Fruit fly (Drosophila melanogaster) whole organism, embryonic: ENCODE data around the gene CG18662.

ENCODE experiments used
- Atf3 ChIP-seq: fragments of 200-800 bp; sonication (Bioruptor generic); optimal IDR thresholded peaks from 3 replicates; lab custom pipeline; 2016; ENCODE audit warnings: missing biosample characterization, missing genetic modification characterization
- BEAF-32 ChIP-seq: fragments of 200-800 bp; sonication (Bioruptor generic); optimal IDR thresholded peaks from 3 replicates; lab custom pipeline; 2017; ENCODE audit warnings: missing biosample characterization, missing genetic modification characterization, mild to moderate bottlenecking, moderate library complexity, missing genetic modification reagents
- BtbVII ChIP-seq: fragments of 200-800 bp; sonication (Bioruptor generic); optimal IDR thresholded peaks from 3 replicates; lab custom pipeline; 2017; ENCODE audit warnings: missing biosample characterization, mild to moderate bottlenecking, missing genetic modification characterization
- CG10959 ChIP-seq: fragments of 200-800 bp; sonication (Bioruptor generic); IDR thresholded peaks from 2 replicates; pipeline ENCODE4 v1.3.6; 2022; ENCODE audit warnings: missing biosample characterization, missing genetic modification characterization
- CG12071 ChIP-seq: fragments of 200-800 bp; sonication (Bioruptor generic); optimal IDR thresholded peaks from 3 replicates; lab custom pipeline; 2018; ENCODE audit warnings: missing biosample characterization, mild to moderate bottlenecking, missing genetic modification characterization
- CG12391 ChIP-seq: fragments of 200-800 bp; sonication (Bioruptor generic); optimal IDR thresholded peaks from 3 replicates; lab custom pipeline; 2018; ENCODE audit warnings: missing biosample characterization, mild to moderate bottlenecking, missing genetic modification characterization, moderate library complexity
- CG13894 ChIP-seq: fragments of 200-800 bp; sonication (Bioruptor generic); optimal IDR thresholded peaks from 3 replicates; lab custom pipeline; 2018; ENCODE audit warnings: missing biosample characterization, mild to moderate bottlenecking, missing genetic modification characterization, moderate library complexity
- CG14014 ChIP-seq: fragments of 200-800 bp; sonication (Bioruptor generic); IDR thresholded peaks from 2 replicates; pipeline ENCODE4 v1.3.6; 2022; ENCODE audit warnings: missing biosample characterization, missing genetic modification characterization
- CG14860 ChIP-seq: fragments of 200-800 bp; sonication (Bioruptor generic); IDR thresholded peaks from 3 replicates; pipeline ENCODE4 v1.3.6; 2022; ENCODE audit warnings: missing biosample characterization, missing genetic modification characterization; ENCODE audit not compliant: partially characterized antibody
- CG15269 ChIP-seq: fragments of 200-800 bp; sonication (Bioruptor generic); optimal IDR thresholded peaks from 2 replicates; lab custom pipeline; 2018; ENCODE audit warnings: missing biosample characterization, mild to moderate bottlenecking, missing genetic modification characterization, moderate library complexity
- CG15514 ChIP-seq: fragments of 200-800 bp; sonication (Bioruptor generic); optimal IDR thresholded peaks from 3 replicates; lab custom pipeline; 2017; ENCODE audit warnings: missing biosample characterization, missing genetic modification characterization, mild to moderate bottlenecking, moderate library complexity, missing genetic modification reagents
- CG17361 ChIP-seq: fragments of 200-800 bp; sonication (Bioruptor generic); IDR thresholded peaks from 3 replicates; pipeline ENCODE4 v1.3.6; 2022; ENCODE audit warnings: missing biosample characterization, missing genetic modification characterization
- CG18619 ChIP-seq: fragments of 200-800 bp; sonication (Bioruptor generic); optimal IDR thresholded peaks from 3 replicates; lab custom pipeline; 2017; ENCODE audit warnings: missing biosample characterization, mild to moderate bottlenecking, missing genetic modification characterization
- CG34376 ChIP-seq: fragments of 200-800 bp; sonication (Bioruptor generic); optimal IDR thresholded peaks from 2 replicates; lab custom pipeline; 2018; ENCODE audit warnings: missing biosample characterization, mild to moderate bottlenecking, missing genetic modification characterization
- CG34422 ChIP-seq: fragments of 200-800 bp; sonication (Bioruptor generic); IDR thresholded peaks from 3 replicates; pipeline ENCODE4 v1.3.6; 2022; ENCODE audit warnings: missing biosample characterization, missing genetic modification characterization
- CG42726 ChIP-seq: fragments of 200-800 bp; sonication (Bioruptor generic); IDR thresholded peaks from 2 replicates; pipeline ENCODE4 v1.3.6; 2022; ENCODE audit warnings: missing biosample characterization, missing genetic modification characterization; ENCODE audit not compliant: partially characterized antibody
- CG43689 ChIP-seq: fragments of 200-800 bp; sonication (Bioruptor generic); IDR thresholded peaks from 2 replicates; pipeline ENCODE4 v1.3.6; 2022; ENCODE audit warnings: missing biosample characterization, missing genetic modification characterization
- CG4424 ChIP-seq: fragments of 200-800 bp; sonication (Bioruptor generic); optimal IDR thresholded peaks from 3 replicates; lab custom pipeline; 2016; ENCODE audit warnings: missing biosample characterization, missing genetic modification characterization
- CG4617 ChIP-seq: fragments of 200-800 bp; sonication (Bioruptor generic); optimal IDR thresholded peaks from 3 replicates; lab custom pipeline; 2016; ENCODE audit warnings: missing biosample characterization, missing genetic modification characterization, borderline replicate concordance
- CG5245 ChIP-seq: fragments of 200-800 bp; sonication (Bioruptor generic); optimal IDR thresholded peaks from 3 replicates; lab custom pipeline; 2016; ENCODE audit warnings: missing biosample characterization, missing genetic modification characterization
- CG7357 ChIP-seq: fragments of 200-800 bp; sonication (Bioruptor generic); IDR thresholded peaks from 3 replicates; pipeline ENCODE4 v1.3.6; 2022; ENCODE audit warnings: missing biosample characterization, missing genetic modification characterization
- CG8388 ChIP-seq: fragments of 200-800 bp; sonication (Bioruptor generic); optimal IDR thresholded peaks from 2 replicates; lab custom pipeline; 2019; ENCODE audit warnings: missing biosample characterization, mild to moderate bottlenecking, missing genetic modification characterization, moderate library complexity
- CG8944 ChIP-seq: fragments of 200-800 bp; sonication (Bioruptor generic); optimal IDR thresholded peaks from 3 replicates; lab custom pipeline; 2016; ENCODE audit warnings: missing biosample characterization, missing genetic modification characterization
- CG9876 ChIP-seq: fragments of 200-800 bp; sonication (Bioruptor generic); optimal IDR thresholded peaks from 2 replicates; lab custom pipeline; 2016; ENCODE audit warnings: missing biosample characterization, missing genetic modification characterization
- CoRest ChIP-seq: fragments of 200-800 bp; sonication (Bioruptor generic); optimal IDR thresholded peaks from 3 replicates; lab custom pipeline; 2018; ENCODE audit warnings: missing biosample characterization, mild to moderate bottlenecking, missing genetic modification characterization, moderate library complexity
- D ChIP-seq, 2 experiments: fragments of 200-800 bp in 1 of 2; fragments of >200 bp in 1 of 2; sonication (Bioruptor generic) in 1 of 2; optimal IDR thresholded peaks; 2 replicates in 1 of 2; 3 replicates in 1 of 2; lab custom pipeline; 2017; ENCODE audit warnings: mild to moderate bottlenecking in 1 of 2, missing biosample characterization in 1 of 2, missing genetic modification characterization in 1 of 2, missing genetic modification reagents in 1 of 2
- Deaf1 ChIP-seq: fragments of 200-800 bp; optimal IDR thresholded peaks from 3 replicates; lab custom pipeline; 2019; ENCODE audit warnings: missing biosample characterization, mild to moderate bottlenecking, missing genetic modification characterization, moderate library complexity
- Dek ChIP-seq: fragments of 200-800 bp; sonication (Bioruptor generic); optimal IDR thresholded peaks from 3 replicates; lab custom pipeline; 2019; ENCODE audit warnings: missing biosample characterization, mild to moderate bottlenecking, missing genetic modification characterization, moderate library complexity
- Oaz ChIP-seq: fragments of 200-800 bp; sonication (Bioruptor generic); IDR thresholded peaks from 2 replicates; pipeline ENCODE4 v1.3.6; 2022; ENCODE audit warnings: missing biosample characterization, missing genetic modification characterization
- ab ChIP-seq: fragments of 200-800 bp; sonication (Bioruptor generic); optimal IDR thresholded peaks from 2 replicates; lab custom pipeline; 2016; ENCODE audit warnings: missing biosample characterization, missing genetic modification characterization
- bcd ChIP-seq: fragments of 200-800 bp; sonication (Bioruptor generic); optimal IDR thresholded peaks from 2 replicates; lab custom pipeline; 2017; ENCODE audit warnings: missing biosample characterization, mild to moderate bottlenecking, missing genetic modification characterization
- cato ChIP-seq: fragments of 200-800 bp; sonication (Bioruptor generic); optimal IDR thresholded peaks from 2 replicates; lab custom pipeline; 2016; ENCODE audit warnings: missing biosample characterization, missing genetic modification characterization, borderline replicate concordance
- eve ChIP-seq, 2 experiments: fragments of >200 bp; optimal IDR thresholded peaks; 2 replicates each; lab custom pipeline; 2017; ENCODE audit warnings: missing biosample characterization in 2 of 2, missing genetic modification characterization in 2 of 2
- gro ChIP-seq: fragments of 200-800 bp; sonication (Bioruptor generic); optimal IDR thresholded peaks from 2 replicates; lab custom pipeline; 2016; ENCODE audit warnings: missing biosample characterization, missing genetic modification characterization
- gsb-n ChIP-seq: fragments of 200-800 bp; sonication (Bioruptor generic); optimal IDR thresholded peaks from 3 replicates; lab custom pipeline; 2018; ENCODE audit warnings: missing biosample characterization, mild to moderate bottlenecking, missing genetic modification characterization
- h ChIP-seq: fragments of >200 bp; optimal IDR thresholded peaks from 2 replicates; lab custom pipeline; 2017
- maf-S ChIP-seq: fragments of 200-800 bp; sonication (Bioruptor generic); optimal IDR thresholded peaks from 2 replicates; lab custom pipeline; 2016; ENCODE audit warnings: missing biosample characterization, missing genetic modification characterization
- nau ChIP-seq: fragments of 200-800 bp; sonication (Bioruptor generic); optimal IDR thresholded peaks from 3 replicates; lab custom pipeline; 2017; ENCODE audit warnings: missing biosample characterization, mild to moderate bottlenecking, missing genetic modification characterization, missing genetic modification reagents
- nerfin-2 ChIP-seq: fragments of 200-800 bp; sonication (Bioruptor generic); IDR thresholded peaks from 2 replicates; pipeline ENCODE4 v1.3.6; 2022; ENCODE audit warnings: missing biosample characterization, missing genetic modification characterization; ENCODE audit not compliant: partially characterized antibody
- otp ChIP-seq: fragments of 200-800 bp; sonication (Bioruptor generic); IDR thresholded peaks from 3 replicates; pipeline ENCODE4, ENCODE4 v1.3.6; 2022; ENCODE audit warnings: missing biosample characterization, missing genetic modification characterization
- pita ChIP-seq: fragments of 200-800 bp; sonication (Bioruptor generic); optimal IDR thresholded peaks from 2 replicates; lab custom pipeline; 2017; ENCODE audit warnings: missing biosample characterization, mild to moderate bottlenecking, missing genetic modification characterization
- repo ChIP-seq: fragments of 200-800 bp; sonication (Bioruptor generic); optimal IDR thresholded peaks from 2 replicates; lab custom pipeline; 2016; ENCODE audit warnings: missing biosample characterization, missing genetic modification characterization
- seq ChIP-seq: fragments of 200-800 bp; sonication (Bioruptor generic); IDR thresholded peaks from 2 replicates; pipeline ENCODE4 v1.3.6; 2022; ENCODE audit warnings: missing biosample characterization, missing genetic modification characterization
- sisA ChIP-seq: fragments of 200-800 bp; sonication (Bioruptor generic); IDR thresholded peaks from 2 replicates; pipeline ENCODE4 v1.3.6; 2022; ENCODE audit warnings: missing biosample characterization, missing genetic modification characterization
- sqz ChIP-seq: fragments of 200-800 bp; sonication (Bioruptor generic); optimal IDR thresholded peaks from 3 replicates; lab custom pipeline; 2018; ENCODE audit warnings: missing biosample characterization, mild to moderate bottlenecking, missing genetic modification characterization
- ssp ChIP-seq: fragments of 200-800 bp; sonication (Bioruptor generic); IDR thresholded peaks from 2 replicates; pipeline ENCODE4 v1.3.6; 2022; ENCODE audit warnings: missing biosample characterization, missing genetic modification characterization
- tio ChIP-seq: fragments of 200-800 bp; sonication (Bioruptor generic); optimal IDR thresholded peaks from 2 replicates; lab custom pipeline; 2017; ENCODE audit warnings: missing biosample characterization, missing genetic modification characterization, inconsistent platforms
- vnd ChIP-seq: fragments of 200-800 bp; sonication (Bioruptor generic); IDR thresholded peaks from 3 replicates; pipeline ENCODE4 v1.3.6; 2022; ENCODE audit warnings: missing biosample characterization, missing genetic modification characterization; ENCODE audit not compliant: partially characterized antibody

Gene CG18662

dm6 chr2L:8952194-8953037 lies 28.0 kb upstream of the CG18662 start (continued):
- TF ChIP-seq CG42726 (GFP tag; lab: Robert Waterston, UW): no peak; the same call in 1 of the 2 replicates
- peak; percentile 39 for TF ChIP-seq CG15514 (GFP tag; lab: Kevin White, UChicago)
- TF ChIP-seq gro (GFP tag; lab: Kevin White, UChicago): peak; percentile 17
- peak; percentile 30 for TF ChIP-seq CG34376
- peak; percentile 11 for TF ChIP-seq nau
- TF ChIP-seq BEAF-32 (GFP tag; lab: Kevin White, UChicago): peak; percentile 11
- no peak for TF ChIP-seq D (optimal IDR thresholded peaks at IDR 0.05; lab: Kevin White, UChicago)
- TF ChIP-seq D (GFP tag; optimal IDR thresholded peaks at IDR 0.05; lab: Kevin White, UChicago): no peak
- peak; percentile 22 for TF ChIP-seq CG18619
- 0 out of 3 replicates have a peak, but pooled peaks have one; percentile 50 for TF ChIP-seq CG34422 (GFP tag; lab: Robert Waterston, UW)
- TF ChIP-seq Oaz (GFP tag; lab: Robert Waterston, UW): no peak
- peak; percentile 17 for TF ChIP-seq CG13894 (tag; lab: Kevin White, UChicago)
- TF ChIP-seq CG14860: no peak; the same call in 2 of the 3 replicates
- no peak for TF ChIP-seq Atf3
- no peak for TF ChIP-seq CG5245 (GFP tag; lab: Kevin White, UChicago)
- peak; percentile 37 for TF ChIP-seq tio (GFP tag; lab: Kevin White, UChicago)
- peak in 1 of 2 experiments; percentile 68 for TF ChIP-seq eve (GFP tag; optimal IDR thresholded peaks at IDR 0.05; lab: Kevin White, UChicago)
- TF ChIP-seq repo (GFP tag; lab: Kevin White, UChicago): no peak
- peak; percentile 39 for TF ChIP-seq CG9876 (GFP tag; lab: Kevin White, UChicago)
- no peak for TF ChIP-seq CG10959
- TF ChIP-seq sisA (GFP tag; lab: Robert Waterston, UW): no peak
- peak; percentile 38; the same call in 1 of the 3 replicates for TF ChIP-seq otp (GFP tag; lab: Robert Waterston, UW)
- peak; percentile 61; the same call in 1 of the 2 replicates for TF ChIP-seq CG14014 (GFP tag; lab: Robert Waterston, UW)
- TF ChIP-seq CG8388 (GFP tag; lab: Kevin White, UChicago): peak; percentile 42
- TF ChIP-seq ab (GFP tag; lab: Kevin White, UChicago): no peak
- TF ChIP-seq bcd (GFP tag; lab: Kevin White, UChicago): peak; percentile 38
- no peak for TF ChIP-seq cato (GFP tag; lab: Kevin White, UChicago)
- TF ChIP-seq Deaf1: no peak
- peak; percentile 30 for TF ChIP-seq CoRest (tag; lab: Kevin White, UChicago)
- no peak for TF ChIP-seq maf-S (GFP tag; lab: Kevin White, UChicago)
- peak; percentile 11 for TF ChIP-seq BtbVII (GFP tag; lab: Kevin White, UChicago)
- peak; percentile 39 for TF ChIP-seq CG15269 (tag; lab: Kevin White, UChicago)
- TF ChIP-seq nerfin-2 (GFP tag; lab: Robert Waterston, UW): peak; percentile 57
- no peak for TF ChIP-seq ssp (GFP tag; lab: Robert Waterston, UW)
- TF ChIP-seq CG4617 (GFP tag; lab: Kevin White, UChicago): no peak
- TF ChIP-seq CG17361 (GFP tag; lab: Robert Waterston, UW): peak; percentile 62; the same call in 2 of the 3 replicates
- TF ChIP-seq CG8944 (GFP tag; lab: Kevin White, UChicago): peak; percentile 33
- TF ChIP-seq CG7357 (GFP tag; lab: Robert Waterston, UW): no peak
- TF ChIP-seq pita: no peak
- no peak for TF ChIP-seq gsb-n (tag; lab: Kevin White, UChicago)
- TF ChIP-seq seq (GFP tag; lab: Robert Waterston, UW): 0 out of 2 replicates have a peak, but pooled peaks have one; percentile 24
- TF ChIP-seq vnd (GFP tag; lab: Robert Waterston, UW): peak; percentile 59; the same call in 1 of the 3 replicates
- TF ChIP-seq h (lab: Kevin White, UChicago): no peak
- TF ChIP-seq CG43689 (GFP tag; lab: Robert Waterston, UW): no peak
- TF ChIP-seq Dek (tag; lab: Kevin White, UChicago): peak; percentile 26
- peak; percentile 12 for TF ChIP-seq CG12391
- peak; percentile 30 for TF ChIP-seq CG12071
- TF ChIP-seq CG4424 (GFP tag; lab: Kevin White, UChicago): peak; percentile 49
- no peak for TF ChIP-seq sqz
